Worm (Caenorhabditis elegans) whole organism, L3 larva: ENCODE results near the gene metl-5.

Source experiments
- aly-2 ChIP-seq: fragments of 150-350 bp; optimal IDR thresholded peaks from 2 replicates; lab custom pipeline; 2014; ENCODE audit warnings: missing biosample characterization, missing genetic modification characterization
- ama-1 ChIP-seq: fragments of 150-350 bp; optimal IDR thresholded peaks from 2 replicates; lab custom pipeline; 2018
- daf-12 ChIP-seq: fragments of 150-350 bp; optimal IDR thresholded peaks from 2 replicates; lab custom pipeline; 2014; ENCODE audit warnings: missing biosample characterization, missing genetic modification reagents, missing genetic modification characterization
- egl-5 ChIP-seq: fragments of 150-350 bp; optimal IDR thresholded peaks from 2 replicates; lab custom pipeline; 2017; ENCODE audit warnings: missing biosample characterization, missing genetic modification reagents, missing genetic modification characterization, inconsistent platforms
- fkh-2 ChIP-seq: fragments of 150-350 bp; optimal IDR thresholded peaks from 2 replicates; lab custom pipeline; 2014; ENCODE audit warnings: missing biosample characterization, missing genetic modification reagents, missing genetic modification characterization
- fos-1 ChIP-seq: fragments of 150-350 bp; optimal IDR thresholded peaks from 2 replicates; lab custom pipeline; 2014; ENCODE audit warnings: missing biosample characterization, missing genetic modification characterization
- lin-15B ChIP-seq: fragments of 150-350 bp; optimal IDR thresholded peaks from 2 replicates; lab custom pipeline; 2014; ENCODE audit warnings: missing biosample characterization, missing genetic modification characterization
- nfya-1 ChIP-seq: sonication (generic microtip); optimal IDR thresholded peaks from 2 replicates; lab custom pipeline; 2017; ENCODE audit warnings: missing genetic modification characterization, mild to moderate bottlenecking, missing compliant biosample characterization, antibody characterized with exemption, moderate library complexity; ENCODE audit not compliant: insufficient read depth
- nhr-11 ChIP-seq: fragments of 150-350 bp; optimal IDR thresholded peaks from 2 replicates; lab custom pipeline; 2014; ENCODE audit warnings: missing biosample characterization, missing genetic modification characterization
- nhr-12 ChIP-seq: fragments of 150-350 bp; optimal IDR thresholded peaks from 2 replicates; lab custom pipeline; 2014; ENCODE audit warnings: missing biosample characterization, missing genetic modification characterization
- nhr-23 ChIP-seq: fragments of 150-350 bp; optimal IDR thresholded peaks from 2 replicates; lab custom pipeline; 2014; ENCODE audit warnings: missing biosample characterization, missing genetic modification reagents, missing genetic modification characterization
- skn-1 ChIP-seq: fragments of 150-350 bp; optimal IDR thresholded peaks from 2 replicates; lab custom pipeline; 2014; ENCODE audit warnings: missing biosample characterization, missing genetic modification characterization
- unc-39 ChIP-seq: sonication (generic microtip); optimal IDR thresholded peaks from 4 replicates; lab custom pipeline; 2017; ENCODE audit warnings: missing biosample characterization, missing genetic modification characterization

The metl-5 gene

DNA sequence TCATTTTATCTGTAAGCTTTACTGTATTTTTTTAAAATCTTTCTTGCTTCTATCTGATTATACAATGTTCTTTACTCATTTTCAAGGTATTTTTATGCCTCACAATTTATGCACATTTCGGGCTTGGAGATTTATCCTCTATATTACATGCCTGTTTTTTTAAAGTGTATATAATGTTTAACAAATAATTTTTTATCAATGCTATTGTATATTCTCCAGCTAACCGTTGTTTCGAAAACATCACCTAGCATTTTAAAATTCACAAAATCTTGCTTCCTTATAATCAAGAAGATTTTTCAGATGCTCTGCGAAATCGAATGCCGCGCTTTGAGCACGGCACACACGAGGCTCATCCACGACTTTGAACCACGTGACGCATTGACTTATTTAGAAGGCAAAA lies 49.2 kb downstream of the metl-5 start, which contains the start of gene ced-4:
Gene ced-4, plus strand, starts transcription at position 301 of the 400 bp plus-strand sequence.
- no peak for TF ChIP-seq nfya-1
- no peak for TF ChIP-seq egl-5 (tag; lab: Kevin White, UChicago)
- TF ChIP-seq ama-1: no peak
- TF ChIP-seq nhr-23 (tag; lab: Kevin White, UChicago): no peak
- no peak for TF ChIP-seq unc-39 (tag; lab: Kevin White, UChicago)
- no peak for TF ChIP-seq nhr-11 (tag; lab: Kevin White, UChicago)
- no peak for TF ChIP-seq daf-12 (tag; lab: Kevin White, UChicago)
- no peak for TF ChIP-seq fkh-2
- TF ChIP-seq lin-15B (tag; lab: Kevin White, UChicago): no peak
- no peak for TF ChIP-seq nhr-12
- no peak for TF ChIP-seq aly-2
- TF ChIP-seq fos-1 (tag; lab: Kevin White, UChicago): no peak
- TF ChIP-seq skn-1 (tag; lab: Kevin White, UChicago): no peak
